Fruit fly (Drosophila melanogaster): ENCODE measurements around the gene nAChRbeta2.

Gene nAChRbeta2

dm6 chr3R:24543676-24544277, 28.9 kb upstream of the nAChRbeta2 start, which contains the start of gene Cftr (continued):
- TF ChIP-seq CG5180 (GFP tag; optimal IDR thresholded peaks at IDR 0.05) (peak; percentile 37), Lhr (GFP tag; optimal IDR thresholded peaks at IDR 0.05) (no peak), CG8359 (GFP tag; optimal IDR thresholded peaks at IDR 0.05; ENCODE audit: borderline replicate concordance) (no peak), unc-4 (GFP tag; IDR thresholded peaks at IDR 0.05; ENCODE audit: partially characterized antibody) (peak; percentile 48; the same call in 1 of the 2 replicates), Fer2 (tag; optimal IDR thresholded peaks at IDR 0.05) (no peak), HLH3B (GFP tag; IDR thresholded peaks at IDR 0.05) (peak; percentile 39; the same call in 1 of the 2 replicates), CG11723 (GFP tag; optimal IDR thresholded peaks at IDR 0.05) (no peak), NK7.1 (GFP tag; optimal IDR thresholded peaks at IDR 0.05) (peak; percentile 58), Pdp1 (GFP tag; optimal IDR thresholded peaks at IDR 0.05) (peak; percentile 27 to 83), Awh (GFP tag; IDR thresholded peaks at IDR 0.05) (no peak; the same call in 1 of the 2 replicates), CG10543 (GFP tag; optimal IDR thresholded peaks at IDR 0.05) (peak; percentile 74), pzg (GFP tag; optimal IDR thresholded peaks at IDR 0.05) (peak; percentile 72), CG9727 (GFP tag; optimal IDR thresholded peaks at IDR 0.05) (no peak), Neu2 (GFP tag; optimal IDR thresholded peaks at IDR 0.05; ENCODE audit: borderline replicate concordance) (no peak), gro (GFP tag; optimal IDR thresholded peaks at IDR 0.05) (peak; percentile 94), Hand (GFP tag; optimal IDR thresholded peaks at IDR 0.05) (no peak), toy (GFP tag; IDR thresholded peaks at IDR 0.05) (no peak), CG31365 (tag; optimal IDR thresholded peaks at IDR 0.05) (peak; percentile 53), CG17802 (tag; optimal IDR thresholded peaks at IDR 0.05) (no peak), stwl (tag; optimal IDR thresholded peaks at IDR 0.05) (peak; percentile 35), CG7963 (GFP tag; IDR thresholded peaks at IDR 0.05; ENCODE audit: partially characterized antibody) (no peak), Deaf1 (tag; optimal IDR thresholded peaks at IDR 0.05) (peak; percentile 83), CG1602 (GFP tag; optimal IDR thresholded peaks at IDR 0.05) (no peak), PHDP (tag; optimal IDR thresholded peaks at IDR 0.05) (peak; percentile 15), hth (optimal IDR thresholded peaks at IDR 0.05) (no peak), GATAe (GFP tag; conservative IDR thresholded peaks at IDR 0.05) (no peak), slp2 (GFP tag; optimal IDR thresholded peaks at IDR 0.05) (no peak), exex (tag; optimal IDR thresholded peaks at IDR 0.05) (peak; percentile 40), Camta (GFP tag; optimal IDR thresholded peaks at IDR 0.05) (peak; percentile 49), CG13296 (GFP tag; optimal IDR thresholded peaks at IDR 0.05) (peak; percentile 39), croc (GFP tag; conservative IDR thresholded peaks at IDR 0.05) (no peak), jumu (GFP tag; optimal IDR thresholded peaks at IDR 0.05) (no peak), ci (GFP tag; IDR thresholded peaks at IDR 0.05) (peak; percentile 84), NC2α (GFP tag; optimal IDR thresholded peaks at IDR 0.05) (peak; percentile 55), tap (tag; optimal IDR thresholded peaks at IDR 0.05) (peak; percentile 29), Oaz (GFP tag; IDR thresholded peaks at IDR 0.05) (no peak), CG14050 (GFP tag; IDR thresholded peaks at IDR 0.05) (no peak), lab (GFP tag; optimal IDR thresholded peaks at IDR 0.05) (peak; percentile 83), Atf3 (GFP tag; optimal IDR thresholded peaks at IDR 0.05) (no peak), wek (GFP tag; optimal IDR thresholded peaks at IDR 0.05) (peak; percentile 18), HLH54F (GFP tag; optimal IDR thresholded peaks at IDR 0.05) (peak; percentile 46), CG1792 (GFP tag; optimal IDR thresholded peaks at IDR 0.05) (peak; percentile 57), Dll (GFP tag; IDR thresholded peaks at IDR 0.05; ENCODE audit: partially characterized antibody) (0 out of 4 replicates have a peak, but pooled peaks have one; percentile 30), dmrt99B (tag; optimal IDR thresholded peaks at IDR 0.05) (peak; percentile 5), CG8089 (GFP tag; optimal IDR thresholded peaks at IDR 0.05) (no peak), Dad (GFP tag; optimal IDR thresholded peaks at IDR 0.05) (peak; percentile 55), CG11456 (GFP tag; IDR thresholded peaks at IDR 0.05) (peak; percentile 51; the same call in 1 of the 3 replicates), en (GFP tag; optimal IDR thresholded peaks at IDR 0.05) (peak; percentile 17), CG31388 (GFP tag; optimal IDR thresholded peaks at IDR 0.05) (no peak)
